Worm (Caenorhabditis elegans) whole organism, L1 larva: ENCODE data around the gene gadr-2.

ENCODE experiments used
- fkh-10 ChIP-seq: sonication (generic microtip); optimal IDR thresholded peaks from 2 replicates; lab custom pipeline; 2017; ENCODE audit warnings: missing biosample characterization, missing genetic modification reagents, missing genetic modification characterization
- lin-13 ChIP-seq: fragments of 150-350 bp; optimal IDR thresholded peaks from 2 replicates; lab custom pipeline; 2014; ENCODE audit warnings: missing biosample characterization, missing genetic modification reagents, missing genetic modification characterization
- lin-39 ChIP-seq: fragments of 150-350 bp; optimal IDR thresholded peaks from 2 replicates; lab custom pipeline; 2014; ENCODE audit warnings: missing biosample characterization, missing genetic modification reagents, missing genetic modification characterization
- nhr-237 ChIP-seq: fragments of 150-350 bp; optimal IDR thresholded peaks from 2 replicates; lab custom pipeline; 2014; ENCODE audit warnings: missing biosample characterization, missing genetic modification characterization
- snu-23 ChIP-seq: sonication (generic microtip); optimal IDR thresholded peaks from 2 replicates; lab custom pipeline; 2016; ENCODE audit warnings: missing genetic modification characterization, missing compliant biosample characterization
- unc-130 ChIP-seq: fragments of 150-350 bp; optimal IDR thresholded peaks from 2 replicates; lab custom pipeline; 2017; ENCODE audit warnings: missing biosample characterization, missing genetic modification characterization, inconsistent platforms
- unc-62 ChIP-seq: fragments of 150-350 bp; optimal IDR thresholded peaks from 2 replicates; lab custom pipeline; 2014; ENCODE audit warnings: missing biosample characterization, missing genetic modification reagents, missing genetic modification characterization

DNA sequence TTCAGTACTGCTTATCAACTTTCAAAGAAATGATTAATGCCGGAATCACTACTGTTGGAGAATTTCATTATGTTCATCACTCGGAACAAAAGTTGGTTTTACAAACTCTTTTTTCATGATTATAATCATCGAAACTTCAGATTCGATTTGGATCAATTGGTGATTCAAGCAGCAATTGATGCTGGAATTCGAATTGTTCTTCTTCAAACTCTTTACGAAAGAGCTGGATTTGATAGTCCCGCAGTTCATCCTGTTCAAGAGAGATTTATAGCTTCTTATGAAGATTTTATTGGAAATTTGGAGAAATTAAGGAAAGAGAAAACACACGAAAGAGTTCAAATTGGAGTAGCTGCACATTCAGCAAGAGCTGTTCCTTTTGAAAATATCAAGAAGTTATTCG is 33.1 kb downstream of the gadr-2 start:
- TF ChIP-seq snu-23 (no peak), fkh-10 (no peak), unc-62 (GFP tag; lab: Kevin White, UChicago) (no peak), nhr-237 (tag; lab: Kevin White, UChicago) (no peak), lin-13 (GFP tag; lab: Kevin White, UChicago) (no peak), unc-130 (tag; lab: Kevin White, UChicago) (no peak), lin-39 (tag; lab: Kevin White, UChicago) (no peak)
